Fruit fly (Drosophila melanogaster): ENCODE data around the gene Wdr37.

- TF ChIP-seq Myc (optimal IDR thresholded peaks at IDR 0.05) (no peak), Sin3A (optimal IDR thresholded peaks at IDR 0.05) (no peak), h (optimal IDR thresholded peaks at IDR 0.05) (no peak), ttk (optimal IDR thresholded peaks at IDR 0.05) (no peak)
These were observed 4.6 kb downstream of the Wdr37 start for dm6 chr3R:18397834-18398378.
